Fruit fly (Drosophila melanogaster): Measurements from ENCODE around the gene CG4461.
A peak's percentile ranks its signal among the peaks of the same experiment; 100 is the strongest.

- TF ChIP-seq CG14655 (GFP tag; optimal IDR thresholded peaks at IDR 0.05) (no peak), CG8159 (tag; optimal IDR thresholded peaks at IDR 0.05) (no peak), EcR (GFP tag; optimal IDR thresholded peaks at IDR 0.05) (peak; percentile 15), CG4496 (GFP tag; IDR thresholded peaks at IDR 0.05) (peak; percentile 6; the same call in 1 of the 3 replicates), D1 (tag; optimal IDR thresholded peaks at IDR 0.05) (no peak), CG9948 (tag; optimal IDR thresholded peaks at IDR 0.05) (no peak), CG13204 (GFP tag; optimal IDR thresholded peaks at IDR 0.05) (no peak), Snoo (tag; optimal IDR thresholded peaks at IDR 0.05) (no peak)
Measured at dm6 chr3L:9421621-9422020, 46.4 kb downstream of the CG4461 start.
